Fruit fly (Drosophila melanogaster): Measurements from ENCODE around the gene CG13114.
A peak's percentile ranks its signal among the peaks of the same experiment; 100 is the strongest.

DNA sequence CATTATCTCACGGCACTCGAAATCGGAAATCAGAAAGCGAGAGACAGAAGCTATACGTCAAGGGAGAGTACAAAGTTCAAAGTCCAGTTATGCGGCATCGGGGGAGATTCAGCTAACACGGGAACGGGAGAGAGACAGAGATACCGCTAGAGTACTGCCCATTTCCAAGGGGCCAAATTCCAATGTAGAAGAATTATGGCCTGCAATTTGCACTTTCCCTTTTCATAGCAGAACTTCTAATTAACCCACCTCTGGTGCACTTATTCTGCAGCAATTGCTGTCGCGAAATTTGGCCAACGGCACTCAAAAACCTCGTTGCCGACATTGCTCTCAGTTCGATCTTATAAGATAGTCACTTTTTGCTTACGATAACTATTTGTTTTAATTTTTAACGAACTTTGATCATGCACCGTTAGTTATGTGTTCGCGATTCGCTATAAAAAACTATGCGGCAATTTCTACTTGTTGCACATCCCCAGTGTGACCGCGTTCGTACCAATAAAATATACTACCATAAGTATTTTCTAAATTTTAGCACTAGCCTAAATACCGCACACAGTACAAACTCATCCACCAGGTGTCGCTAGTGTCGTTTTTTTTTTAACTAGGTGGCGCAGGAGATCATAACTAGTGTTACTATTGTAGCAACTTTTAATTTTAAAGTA is 30.8 kb downstream of the CG13114 start, which contains the start of gene Mtpalpha:
- TF ChIP-seq kay (GFP tag; ENCODE audit: borderline replicate concordance): peak; percentile 79
- peak; percentile 77 for TF ChIP-seq tj (GFP tag; optimal IDR thresholded peaks at IDR 0.05)
- peak; percentile 72 for TF ChIP-seq CG5204 (GFP tag; optimal IDR thresholded peaks at IDR 0.05)

All from whole organism, adult.